Fruit fly (Drosophila melanogaster) whole organism, embryonic: ENCODE results near the gene CG14805.

ENCODE experiments used
- ATbp ChIP-seq: fragments of 200-800 bp; sonication (Bioruptor generic); optimal IDR thresholded peaks from 2 replicates; lab custom pipeline; 2017; ENCODE audit warnings: missing biosample characterization, mild to moderate bottlenecking, missing genetic modification characterization, missing genetic modification reagents
- Ada2b ChIP-seq: fragments of 200-800 bp; sonication (Bioruptor generic); IDR thresholded peaks from 2 replicates; pipeline ENCODE4 v1.3.6; 2022; ENCODE audit warnings: missing biosample characterization, missing genetic modification characterization
- Asciz ChIP-seq: fragments of 200-800 bp; sonication (Bioruptor generic); optimal IDR thresholded peaks from 2 replicates; lab custom pipeline; 2017; ENCODE audit warnings: missing biosample characterization, mild to moderate bottlenecking, missing genetic modification characterization, missing genetic modification reagents
- CG10274 ChIP-seq: fragments of 200-800 bp; sonication (Bioruptor generic); optimal IDR thresholded peaks from 3 replicates; lab custom pipeline; 2017; ENCODE audit warnings: missing biosample characterization, mild to moderate bottlenecking, missing genetic modification characterization
- CG10979 ChIP-seq: fragments of 200-800 bp; sonication (Bioruptor generic); optimal IDR thresholded peaks from 2 replicates; lab custom pipeline; 2018; ENCODE audit warnings: missing biosample characterization, mild to moderate bottlenecking, missing genetic modification characterization, moderate library complexity
- CG11085 ChIP-seq: fragments of 200-800 bp; sonication (Bioruptor generic); IDR thresholded peaks from 2 replicates; pipeline ENCODE4 v1.3.6; 2022; ENCODE audit warnings: missing biosample characterization, missing genetic modification characterization
- CG13287 ChIP-seq: fragments of 200-800 bp; sonication (Bioruptor generic); IDR thresholded peaks from 2 replicates; pipeline ENCODE4 v1.3.6; 2022; ENCODE audit warnings: missing biosample characterization, missing genetic modification characterization; ENCODE audit not compliant: partially characterized antibody
- CG13424 ChIP-seq: fragments of 200-800 bp; sonication (Bioruptor generic); optimal IDR thresholded peaks from 2 replicates; lab custom pipeline; 2019; ENCODE audit warnings: missing biosample characterization, mild to moderate bottlenecking, missing genetic modification characterization, moderate library complexity
- CG13624 ChIP-seq: fragments of 200-800 bp; sonication (Bioruptor generic); optimal IDR thresholded peaks from 2 replicates; lab custom pipeline; 2016; ENCODE audit warnings: missing biosample characterization, missing genetic modification characterization
- CG17186 ChIP-seq: fragments of 200-800 bp; sonication (Bioruptor generic); optimal IDR thresholded peaks from 3 replicates; lab custom pipeline; 2017; ENCODE audit warnings: missing biosample characterization, missing genetic modification reagents, missing genetic modification characterization
- CG18262 ChIP-seq: fragments of 200-800 bp; optimal IDR thresholded peaks from 3 replicates; lab custom pipeline; 2019; ENCODE audit warnings: missing biosample characterization, mild to moderate bottlenecking, missing genetic modification characterization, moderate library complexity
- CG18764 ChIP-seq: fragments of 200-800 bp; sonication (Bioruptor generic); optimal IDR thresholded peaks from 3 replicates; lab custom pipeline; 2016; ENCODE audit warnings: missing biosample characterization, missing genetic modification characterization
- CG2889 ChIP-seq: fragments of 200-800 bp; sonication (Bioruptor generic); IDR thresholded peaks from 3 replicates; pipeline ENCODE4 v1.3.6; 2022; ENCODE audit warnings: missing biosample characterization, missing genetic modification characterization
- CG4360 ChIP-seq: fragments of 200-800 bp; sonication (Bioruptor generic); IDR thresholded peaks from 2 replicates; pipeline ENCODE4 v1.3.6; 2022; ENCODE audit warnings: missing biosample characterization, missing genetic modification characterization
- CG9797 ChIP-seq: fragments of 200-800 bp; sonication (Bioruptor generic); optimal IDR thresholded peaks from 3 replicates; lab custom pipeline; 2018; ENCODE audit warnings: missing biosample characterization, mild to moderate bottlenecking, missing genetic modification characterization
- Dad ChIP-seq: fragments of 200-800 bp; sonication (Bioruptor generic); optimal IDR thresholded peaks from 3 replicates; lab custom pipeline; 2016; ENCODE audit warnings: missing biosample characterization, missing genetic modification characterization
- Dip3 ChIP-seq: fragments of 200-800 bp; sonication (Bioruptor generic); optimal IDR thresholded peaks from 3 replicates; lab custom pipeline; 2016; ENCODE audit warnings: missing biosample characterization, missing genetic modification characterization
- Dref ChIP-seq: fragments of 200-800 bp; sonication (Bioruptor generic); IDR thresholded peaks from 2 replicates; pipeline ENCODE4 v1.3.6; 2022; ENCODE audit warnings: missing biosample characterization, missing genetic modification characterization
- E2f2 ChIP-seq: fragments of 200-800 bp; sonication (Bioruptor generic); IDR thresholded peaks from 2 replicates; pipeline ENCODE4 v1.3.6; 2022; ENCODE audit warnings: missing biosample characterization, missing genetic modification characterization
- Hr39 ChIP-seq: fragments of >200 bp; optimal IDR thresholded peaks from 2 replicates; lab custom pipeline; 2017
- Lhr ChIP-seq: fragments of 200-800 bp; sonication (Bioruptor generic); optimal IDR thresholded peaks from 3 replicates; lab custom pipeline; 2017; ENCODE audit warnings: mild to moderate bottlenecking, missing biosample characterization, missing genetic modification reagents, missing genetic modification characterization
- Mad ChIP-seq: fragments of 200-800 bp; sonication (Bioruptor generic); optimal IDR thresholded peaks from 2 replicates; lab custom pipeline; 2016; ENCODE audit warnings: missing biosample characterization, missing genetic modification characterization
- PHDP ChIP-seq: fragments of 200-800 bp; sonication (Bioruptor generic); optimal IDR thresholded peaks from 3 replicates; lab custom pipeline; 2018; ENCODE audit warnings: missing biosample characterization, mild to moderate bottlenecking, missing genetic modification characterization, moderate library complexity
- Pdp1 ChIP-seq, 2 experiments: fragments of 200-800 bp; sonication (Bioruptor generic); optimal IDR thresholded peaks; 3 replicates each; lab custom pipeline; 2016; ENCODE audit warnings: missing biosample characterization in 2 of 2, missing genetic modification characterization in 2 of 2, mild to moderate bottlenecking in 1 of 2, moderate library complexity in 1 of 2
- Rx ChIP-seq: fragments of 200-800 bp; sonication (Bioruptor generic); IDR thresholded peaks from 2 replicates; pipeline ENCODE4 v1.3.6; 2022; ENCODE audit warnings: missing biosample characterization, missing genetic modification characterization
- Sox100B ChIP-seq: fragments of 200-800 bp; sonication (Bioruptor generic); optimal IDR thresholded peaks from 3 replicates; lab custom pipeline; 2018; ENCODE audit warnings: missing biosample characterization, mild to moderate bottlenecking, missing genetic modification characterization
- Stat92E ChIP-seq, 3 experiments: fragments of >200 bp in 2 of 3; fragments of 200-800 bp in 1 of 3; sonication (Bioruptor generic) in 1 of 3; optimal IDR thresholded peaks; 2 replicates each; lab custom pipeline; 2017 to 2019; ENCODE audit warnings: missing biosample characterization in 3 of 3, missing genetic modification characterization in 3 of 3, mild to moderate bottlenecking in 1 of 3, moderate library complexity in 1 of 3
- ato ChIP-seq: fragments of 200-800 bp; sonication (Bioruptor generic); IDR thresholded peaks from 2 replicates; pipeline ENCODE4 v1.3.6; 2022; ENCODE audit warnings: missing biosample characterization, missing genetic modification characterization; ENCODE audit not compliant: partially characterized antibody
- br ChIP-seq: fragments of >200 bp; optimal IDR thresholded peaks from 2 replicates; lab custom pipeline; 2017
- dati ChIP-seq: fragments of 200-800 bp; sonication (Bioruptor generic); IDR thresholded peaks from 2 replicates; pipeline ENCODE4 v1.3.6; 2022; ENCODE audit warnings: missing biosample characterization, missing genetic modification characterization
- emc ChIP-seq: fragments of 200-800 bp; sonication (Bioruptor generic); optimal IDR thresholded peaks from 2 replicates; lab custom pipeline; 2016; ENCODE audit warnings: missing biosample characterization, missing genetic modification characterization
- fu2 ChIP-seq: fragments of 200-800 bp; sonication (Bioruptor generic); optimal IDR thresholded peaks from 2 replicates; lab custom pipeline; 2016; ENCODE audit warnings: missing biosample characterization, missing genetic modification characterization
- gem ChIP-seq: fragments of 200-800 bp; sonication (Bioruptor generic); optimal IDR thresholded peaks from 2 replicates; lab custom pipeline; 2019; ENCODE audit warnings: missing biosample characterization, mild to moderate bottlenecking, missing genetic modification characterization, moderate library complexity
- grn ChIP-seq: fragments of 200-800 bp; sonication (Bioruptor generic); optimal IDR thresholded peaks from 3 replicates; lab custom pipeline; 2017; ENCODE audit warnings: missing biosample characterization, missing genetic modification characterization
- h ChIP-seq: fragments of >200 bp; optimal IDR thresholded peaks from 2 replicates; lab custom pipeline; 2017
- lbe ChIP-seq: fragments of 200-800 bp; sonication (Bioruptor generic); optimal IDR thresholded peaks from 2 replicates; lab custom pipeline; 2016; ENCODE audit warnings: missing biosample characterization, mild to moderate bottlenecking, missing genetic modification characterization
- lmd ChIP-seq: fragments of 200-800 bp; sonication (Bioruptor generic); IDR thresholded peaks from 2 replicates; pipeline ENCODE4 v1.3.6; 2022; ENCODE audit warnings: missing biosample characterization, missing genetic modification characterization
- lola ChIP-seq, 3 experiments: fragments of >200 bp in 2 of 3; fragments of 200-800 bp in 1 of 3; sonication (Bioruptor generic) in 1 of 3; optimal IDR thresholded peaks; 2 replicates each; lab custom pipeline; 2017 to 2019; ENCODE audit warnings: missing biosample characterization in 3 of 3, missing genetic modification characterization in 3 of 3, mild to moderate bottlenecking in 1 of 3, moderate library complexity in 1 of 3
- mam ChIP-seq: fragments of 200-800 bp; sonication (Bioruptor generic); optimal IDR thresholded peaks from 3 replicates; lab custom pipeline; 2016; ENCODE audit warnings: missing biosample characterization, missing genetic modification characterization
- oc ChIP-seq: fragments of 200-800 bp; sonication (Bioruptor generic); optimal IDR thresholded peaks from 2 replicates; lab custom pipeline; 2018; ENCODE audit warnings: missing biosample characterization, mild to moderate bottlenecking, missing genetic modification characterization, moderate library complexity
- odd ChIP-seq: fragments of 200-800 bp; sonication (Bioruptor generic); optimal IDR thresholded peaks from 2 replicates; lab custom pipeline; 2017; ENCODE audit warnings: missing biosample characterization, mild to moderate bottlenecking, missing genetic modification characterization
- pb ChIP-seq: fragments of 200-800 bp; sonication (Bioruptor generic); optimal IDR thresholded peaks from 3 replicates; lab custom pipeline; 2016; ENCODE audit warnings: missing biosample characterization, missing genetic modification characterization
- repo ChIP-seq: fragments of 200-800 bp; sonication (Bioruptor generic); optimal IDR thresholded peaks from 2 replicates; lab custom pipeline; 2016; ENCODE audit warnings: missing biosample characterization, missing genetic modification characterization
- sob ChIP-seq: fragments of 200-800 bp; sonication (Bioruptor generic); IDR thresholded peaks from 2 replicates; pipeline ENCODE4 v1.3.6; 2022; ENCODE audit warnings: missing biosample characterization, missing genetic modification characterization
- tx ChIP-seq: fragments of 200-800 bp; sonication (Bioruptor generic); optimal IDR thresholded peaks from 2 replicates; lab custom pipeline; 2016; ENCODE audit warnings: missing biosample characterization, missing genetic modification characterization
- vfl ChIP-seq: fragments of 200-800 bp; sonication (Bioruptor generic); optimal IDR thresholded peaks from 2 replicates; lab custom pipeline; 2016; ENCODE audit warnings: missing biosample characterization, missing genetic modification characterization

CG14805 gene

DNA sequence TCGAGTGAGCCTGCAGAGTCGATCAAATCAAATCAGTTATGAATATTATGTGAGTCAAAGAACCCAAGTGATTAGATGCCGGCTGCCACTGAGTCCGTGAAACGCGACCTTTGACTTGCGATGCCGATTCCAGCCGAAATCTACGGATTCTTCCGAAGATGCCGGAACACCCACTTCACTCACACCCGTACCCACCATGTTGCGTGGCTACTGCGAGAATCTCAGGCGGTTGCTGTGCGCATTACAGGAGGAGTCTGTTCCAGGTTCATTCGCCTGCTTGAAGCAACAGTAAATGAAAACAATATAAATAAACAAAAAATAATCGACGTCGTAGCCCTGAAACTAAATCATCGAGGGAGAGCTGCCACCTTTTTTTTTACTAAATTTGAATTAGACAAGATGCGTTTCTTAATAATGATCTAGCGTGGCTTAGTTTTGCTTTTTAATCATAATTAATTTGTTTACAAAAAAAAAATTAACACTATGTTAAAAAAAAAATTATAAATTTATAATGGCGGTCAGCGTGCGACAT lies 24.6 kb downstream of the CG14805 start, which contains the start of gene Ldaf1 (continued):
- TF ChIP-seq oc (tag; lab: Kevin White, UChicago), result no peak
- no peak for TF ChIP-seq ATbp (GFP tag; lab: Kevin White, UChicago)
- TF ChIP-seq CG17186 (GFP tag; lab: Kevin White, UChicago), result no peak
- TF ChIP-seq gem (tag; lab: Kevin White, UChicago), result peak; percentile 16
- peak; percentile 71 for TF ChIP-seq E2f2 (GFP tag; lab: Robert Waterston, UW)
- no peak for TF ChIP-seq tx (GFP tag; lab: Kevin White, UChicago)
- TF ChIP-seq PHDP (tag; lab: Kevin White, UChicago), result no peak
- no peak for TF ChIP-seq Ada2b (GFP tag; lab: Robert Waterston, UW)
- no peak for TF ChIP-seq CG2889 (GFP tag; lab: Robert Waterston, UW)

DNA sequence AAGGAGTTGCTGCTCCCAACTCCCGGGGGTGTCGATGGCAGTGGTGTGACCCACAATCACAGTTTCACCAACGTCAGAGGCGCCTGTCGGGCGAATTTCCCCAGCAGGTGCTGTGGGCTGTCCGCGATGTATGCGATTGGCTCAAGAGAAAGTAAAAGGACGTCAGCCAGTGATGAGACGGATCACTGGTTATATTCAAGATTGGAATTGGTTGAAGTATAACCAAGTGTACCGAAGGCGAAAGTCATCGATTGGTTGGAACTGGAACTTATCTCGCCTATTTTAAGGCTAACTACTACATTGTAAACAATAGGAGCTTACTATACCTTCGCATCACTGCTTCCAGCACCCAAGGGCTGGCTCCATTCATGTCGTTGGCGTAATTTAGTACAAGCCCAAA lies 26.0 kb downstream of the CG14805 start, which contains the start of gene CG32801:
Gene CG32801, minus strand, starts transcription at position 101 of the 400 bp plus-strand sequence.
- no peak for TF ChIP-seq emc (GFP tag; lab: Kevin White, UChicago)
- no peak for TF ChIP-seq lbe (GFP tag; lab: Kevin White, UChicago)
- no peak for TF ChIP-seq Rx (GFP tag; lab: Robert Waterston, UW)
- TF ChIP-seq br (lab: Kevin White, UChicago), result no peak
- TF ChIP-seq dati, result no peak
- TF ChIP-seq CG13424 (tag; lab: Kevin White, UChicago), result no peak
- TF ChIP-seq mam (GFP tag; lab: Kevin White, UChicago), result no peak
- no peak for TF ChIP-seq Asciz (GFP tag; lab: Kevin White, UChicago)
- no peak for TF ChIP-seq CG9797 (GFP tag; lab: Kevin White, UChicago)
- TF ChIP-seq E2f2 (GFP tag; lab: Robert Waterston, UW), result no peak
- no peak for TF ChIP-seq CG10979
- no peak for TF ChIP-seq Pdp1 (GFP tag; optimal IDR thresholded peaks at IDR 0.05; lab: Kevin White, UChicago)
- no peak for TF ChIP-seq odd (GFP tag; lab: Kevin White, UChicago)
- no peak for TF ChIP-seq CG10274 (GFP tag; lab: Kevin White, UChicago)

DNA sequence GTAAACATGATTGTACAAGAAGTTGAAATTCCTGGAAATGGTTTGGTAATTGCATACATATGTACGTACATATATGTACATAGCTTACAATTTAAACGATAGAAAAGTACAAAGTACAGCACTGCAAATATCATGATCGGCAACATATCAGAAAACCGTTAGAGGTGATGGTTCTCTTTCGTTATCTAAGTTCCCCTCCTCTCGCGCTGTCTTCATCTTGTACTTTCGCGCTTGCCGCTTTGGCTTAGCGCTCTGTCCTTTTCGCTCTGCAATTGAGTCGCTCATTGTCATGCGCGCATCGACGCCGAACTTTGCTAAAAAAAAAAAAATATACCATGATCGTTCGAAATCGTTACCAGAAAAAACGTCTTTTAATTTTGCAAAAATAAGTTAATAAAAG lies 26.9 kb downstream of the CG14805 start:
- no peak for TF ChIP-seq Dad (GFP tag; lab: Kevin White, UChicago)
- TF ChIP-seq CG11085 (GFP tag; lab: Robert Waterston, UW), result no peak
- no peak for TF ChIP-seq sob (GFP tag; lab: Robert Waterston, UW)

DNA sequence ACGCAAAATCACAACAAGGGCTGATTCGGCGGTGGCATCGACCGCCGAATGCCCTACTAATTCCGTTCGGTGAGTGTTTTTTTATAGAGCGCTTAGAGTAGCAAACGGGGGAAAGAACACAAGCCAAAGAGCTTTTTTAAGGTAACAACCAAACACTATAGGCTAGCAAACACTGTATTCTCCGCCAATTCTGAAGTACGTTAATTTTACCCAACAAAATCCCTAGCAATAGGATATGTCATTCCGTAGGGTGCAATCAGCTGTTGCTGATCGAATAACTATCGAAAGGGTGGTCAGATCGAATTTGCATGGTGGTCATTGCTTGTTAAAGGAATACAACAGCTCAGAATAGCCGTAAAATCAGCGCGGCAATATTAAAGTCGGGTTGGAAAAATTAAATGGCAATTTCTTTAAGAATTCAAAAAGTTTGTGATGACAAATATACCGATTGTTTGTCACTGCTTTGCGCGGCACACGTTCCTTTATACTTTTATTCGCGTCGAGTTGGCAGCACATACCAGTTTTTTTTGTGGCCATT lies 30.7 kb downstream of the CG14805 start, which contains the start of gene mip130:
Gene mip130, plus strand, starts transcription at position 513 of the 538 bp plus-strand sequence.
- no peak for TF ChIP-seq repo (GFP tag; lab: Kevin White, UChicago)
- no peak for TF ChIP-seq Mad (GFP tag; lab: Kevin White, UChicago)
- TF ChIP-seq Stat92E (GFP tag; optimal IDR thresholded peaks at IDR 0.05; lab: Kevin White, UChicago), result no peak
- peak; percentile 66 for TF ChIP-seq Dip3 (GFP tag; lab: Kevin White, UChicago)
- TF ChIP-seq fu2, result no peak
- TF ChIP-seq Lhr (GFP tag; lab: Kevin White, UChicago), result no peak
- TF ChIP-seq Dref (GFP tag; lab: Robert Waterston, UW), result peak; percentile 52
- peak; percentile 55 for TF ChIP-seq CG18262 (tag; lab: Kevin White, UChicago)
- TF ChIP-seq vfl, result no peak
- TF ChIP-seq lola (GFP tag; optimal IDR thresholded peaks at IDR 0.05; lab: Kevin White, UChicago), result peak in 1 of 3 experiments; percentile 18
- TF ChIP-seq CG13287 (GFP tag; lab: Robert Waterston, UW), result peak; percentile 81
- peak; percentile 45; the same call in 1 of the 2 replicates for TF ChIP-seq lmd (GFP tag; lab: Robert Waterston, UW)
- no peak for TF ChIP-seq CG4360
- TF ChIP-seq ato, result no peak
- TF ChIP-seq CG13624 (GFP tag; lab: Kevin White, UChicago), result peak; percentile 57
- peak; percentile 17 for TF ChIP-seq pb
- no peak for TF ChIP-seq Hr39 (lab: Kevin White, UChicago)
- TF ChIP-seq Sox100B (GFP tag; lab: Kevin White, UChicago), result no peak
- TF ChIP-seq CG18764 (GFP tag; lab: Kevin White, UChicago), result peak; percentile 28
- TF ChIP-seq h (lab: Kevin White, UChicago), result no peak
- TF ChIP-seq grn, result no peak
